Worm (Caenorhabditis elegans): ENCODE results near the gene btf-1.

Gene btf-1

DNA sequence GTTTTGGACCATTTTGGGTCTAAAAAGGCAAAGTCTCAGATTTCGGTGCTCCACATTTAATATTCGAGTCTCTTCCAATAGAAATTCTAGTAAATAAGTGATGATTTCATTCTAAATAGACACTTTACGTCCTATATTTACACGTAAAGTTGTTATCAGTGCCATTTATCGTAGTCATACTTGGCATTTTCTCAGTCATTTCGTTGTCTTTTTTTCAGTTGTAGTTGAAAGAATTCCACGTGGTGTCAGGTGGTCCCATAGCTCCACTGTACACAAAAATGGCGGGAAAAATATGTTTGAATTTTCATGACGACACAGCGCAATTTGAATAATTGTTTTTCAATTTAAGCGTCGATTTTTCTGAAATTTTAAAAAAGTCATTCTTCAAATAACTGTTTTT lies 9.6 kb upstream of the btf-1 start:
- TF ChIP-seq F13H6.1 (tag; optimal IDR thresholded peaks at IDR 0.05) (no peak), madf-2 (tag; optimal IDR thresholded peaks at IDR 0.05) (no peak), nhr-232 (tag; optimal IDR thresholded peaks at IDR 0.05) (no peak), ref-2 (tag; optimal IDR thresholded peaks at IDR 0.05) (no peak), dve-1 (tag; optimal IDR thresholded peaks at IDR 0.05) (no peak)

DNA sequence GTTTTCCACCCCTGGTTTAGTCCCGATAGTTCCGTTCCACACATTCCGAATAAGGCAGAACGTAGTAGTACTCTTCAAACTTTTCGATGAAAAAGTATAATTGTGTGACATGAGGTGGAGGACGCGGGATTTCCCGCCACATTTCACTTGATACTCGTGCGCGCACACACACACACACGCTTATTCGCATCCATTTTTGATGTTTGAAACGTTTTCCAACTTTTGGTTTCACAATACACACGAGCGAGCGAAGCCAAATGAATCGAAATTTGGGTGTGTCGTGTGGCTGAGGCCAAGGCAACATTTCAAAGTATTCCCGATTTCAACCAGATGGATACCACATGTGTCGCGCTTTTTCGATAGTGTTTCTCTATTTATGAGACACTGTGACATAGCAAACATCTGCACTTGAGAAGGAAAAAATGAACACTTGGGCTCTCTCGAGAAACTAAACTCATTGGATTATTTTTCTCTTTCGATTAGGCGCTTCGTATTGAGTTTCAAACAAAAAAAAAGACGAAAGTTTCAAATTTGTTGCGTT lies 6.3 kb upstream of the btf-1 start:
- TF ChIP-seq ceh-19 (GFP tag; optimal IDR thresholded peaks at IDR 0.05) (peak; percentile 10), unc-42 (tag; optimal IDR thresholded peaks at IDR 0.05) (no peak), C08G9.2 (tag; optimal IDR thresholded peaks at IDR 0.05) (no peak), ahr-1 (tag; optimal IDR thresholded peaks at IDR 0.05) (no peak), hlh-8 (tag; optimal IDR thresholded peaks at IDR 0.05) (peak; percentile 57), tbx-7 (tag; optimal IDR thresholded peaks at IDR 0.05) (no peak), hlh-6 (tag; optimal IDR thresholded peaks at IDR 0.05) (no peak), fax-1 (tag; optimal IDR thresholded peaks at IDR 0.05) (no peak)

DNA sequence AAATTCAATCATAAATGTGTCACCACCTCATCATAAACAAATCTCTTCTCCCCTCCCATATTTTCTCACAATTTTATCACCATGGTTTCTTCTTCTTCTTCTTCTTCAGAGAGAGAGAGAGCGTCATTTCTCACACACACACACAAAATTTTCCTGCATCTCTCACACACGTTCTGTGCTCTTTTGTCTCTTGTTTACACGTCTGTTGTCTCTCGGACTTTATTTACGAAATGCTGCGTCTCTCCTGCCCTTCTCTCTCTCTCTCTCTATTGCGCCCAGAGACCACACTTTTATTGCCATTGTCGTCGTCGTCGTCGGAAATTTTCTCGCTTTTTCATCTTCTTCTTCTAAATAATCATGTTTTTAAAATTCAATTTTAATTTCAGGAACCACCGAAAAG lies 4.8 kb upstream of the btf-1 start, which contains the start of gene lec-1:
Gene lec-1, plus strand, starts transcription at position 387 of the 400 bp plus-strand sequence.
- no peak for TF ChIP-seq elt-2 (tag; optimal IDR thresholded peaks at IDR 0.05)
- TF ChIP-seq ets-4 (tag; optimal IDR thresholded peaks at IDR 0.05), result no peak
- no peak for TF ChIP-seq che-1 (tag; optimal IDR thresholded peaks at IDR 0.05)
- no peak for TF ChIP-seq pqm-1 (tag; optimal IDR thresholded peaks at IDR 0.05)
- TF ChIP-seq unc-42 (tag; optimal IDR thresholded peaks at IDR 0.05), result peak; percentile 61
- TF ChIP-seq madf-2 (tag; optimal IDR thresholded peaks at IDR 0.05), result no peak
- TF ChIP-seq ref-2 (tag; optimal IDR thresholded peaks at IDR 0.05), result no peak
- TF ChIP-seq ceh-48 (tag; optimal IDR thresholded peaks at IDR 0.05), result no peak
- TF ChIP-seq hlh-6 (tag; optimal IDR thresholded peaks at IDR 0.05), result no peak
- peak; percentile 62 for TF ChIP-seq dve-1 (tag; optimal IDR thresholded peaks at IDR 0.05)
- TF ChIP-seq gmeb-2 (tag; optimal IDR thresholded peaks at IDR 0.05), result no peak
- TF ChIP-seq zip-5 (tag; optimal IDR thresholded peaks at IDR 0.05), result no peak
- TF ChIP-seq ztf-16 (tag; optimal IDR thresholded peaks at IDR 0.05), result no peak
- no peak for TF ChIP-seq lin-11 (tag; optimal IDR thresholded peaks at IDR 0.05)
- no peak for TF ChIP-seq Y22D7AL.16 (tag; optimal IDR thresholded peaks at IDR 0.05)
- no peak for TF ChIP-seq mec-3 (tag; optimal IDR thresholded peaks at IDR 0.05; ENCODE audit: borderline replicate concordance)
- no peak for TF ChIP-seq ceh-24 (tag; optimal IDR thresholded peaks at IDR 0.05)
- peak; percentile 68 for TF ChIP-seq tbx-2 (tag; optimal IDR thresholded peaks at IDR 0.05)
- no peak for TF ChIP-seq unc-3 (GFP tag; conservative IDR thresholded peaks at IDR 0.05)
- TF ChIP-seq unc-3 (tag; optimal IDR thresholded peaks at IDR 0.05), result no peak
- TF ChIP-seq unc-86 (tag; optimal IDR thresholded peaks at IDR 0.05), result no peak
- no peak for TF ChIP-seq ceh-45 (GFP tag; IDR thresholded peaks at IDR 0.05)
- TF ChIP-seq ceh-6 (GFP tag; optimal IDR thresholded peaks at IDR 0.05), result no peak
- TF ChIP-seq fkh-6 (tag; optimal IDR thresholded peaks at IDR 0.05), result no peak
- TF ChIP-seq C08G9.2 (tag; optimal IDR thresholded peaks at IDR 0.05), result no peak
- TF ChIP-seq ceh-9 (tag; optimal IDR thresholded peaks at IDR 0.05), result no peak
- TF ChIP-seq rnt-1 (tag; optimal IDR thresholded peaks at IDR 0.05), result peak; percentile 29
- TF ChIP-seq ceh-14 (tag; optimal IDR thresholded peaks at IDR 0.05), result peak; percentile 31
- TF ChIP-seq K02D7.2 (tag; optimal IDR thresholded peaks at IDR 0.05), result no peak
- no peak for TF ChIP-seq ttx-3 (tag; optimal IDR thresholded peaks at IDR 0.05)
- no peak for TF ChIP-seq odd-2 (tag; optimal IDR thresholded peaks at IDR 0.05)
- no peak for TF ChIP-seq K09A11.1 (tag; optimal IDR thresholded peaks at IDR 0.05; ENCODE audit: insufficient read depth)
- no peak for TF ChIP-seq pha-2 (tag; optimal IDR thresholded peaks at IDR 0.05)
- TF ChIP-seq hlh-30 (tag; optimal IDR thresholded peaks at IDR 0.05; ENCODE audit: insufficient read depth), result no peak
- no peak for TF ChIP-seq fax-1 (tag; optimal IDR thresholded peaks at IDR 0.05)
- TF ChIP-seq nhr-11 (tag; optimal IDR thresholded peaks at IDR 0.05), result no peak
- TF ChIP-seq syd-9 (tag; optimal IDR thresholded peaks at IDR 0.05), result no peak
- TF ChIP-seq T23F11.4 (GFP tag; optimal IDR thresholded peaks at IDR 0.05), result no peak
- TF ChIP-seq ceh-31 (tag; optimal IDR thresholded peaks at IDR 0.05), result peak; percentile 52
- TF ChIP-seq pax-1 (tag; optimal IDR thresholded peaks at IDR 0.05), result no peak
- TF ChIP-seq ceh-22 (tag; optimal IDR thresholded peaks at IDR 0.05), result no peak
- no peak for TF ChIP-seq hlh-8 (tag; optimal IDR thresholded peaks at IDR 0.05)
- TF ChIP-seq ceh-30 (tag; optimal IDR thresholded peaks at IDR 0.05), result no peak
- TF ChIP-seq nfya-1 (tag; optimal IDR thresholded peaks at IDR 0.05), result peak; percentile 69
